Fruit fly (Drosophila melanogaster): ENCODE measurements around the gene Plp.

Plp gene

DNA sequence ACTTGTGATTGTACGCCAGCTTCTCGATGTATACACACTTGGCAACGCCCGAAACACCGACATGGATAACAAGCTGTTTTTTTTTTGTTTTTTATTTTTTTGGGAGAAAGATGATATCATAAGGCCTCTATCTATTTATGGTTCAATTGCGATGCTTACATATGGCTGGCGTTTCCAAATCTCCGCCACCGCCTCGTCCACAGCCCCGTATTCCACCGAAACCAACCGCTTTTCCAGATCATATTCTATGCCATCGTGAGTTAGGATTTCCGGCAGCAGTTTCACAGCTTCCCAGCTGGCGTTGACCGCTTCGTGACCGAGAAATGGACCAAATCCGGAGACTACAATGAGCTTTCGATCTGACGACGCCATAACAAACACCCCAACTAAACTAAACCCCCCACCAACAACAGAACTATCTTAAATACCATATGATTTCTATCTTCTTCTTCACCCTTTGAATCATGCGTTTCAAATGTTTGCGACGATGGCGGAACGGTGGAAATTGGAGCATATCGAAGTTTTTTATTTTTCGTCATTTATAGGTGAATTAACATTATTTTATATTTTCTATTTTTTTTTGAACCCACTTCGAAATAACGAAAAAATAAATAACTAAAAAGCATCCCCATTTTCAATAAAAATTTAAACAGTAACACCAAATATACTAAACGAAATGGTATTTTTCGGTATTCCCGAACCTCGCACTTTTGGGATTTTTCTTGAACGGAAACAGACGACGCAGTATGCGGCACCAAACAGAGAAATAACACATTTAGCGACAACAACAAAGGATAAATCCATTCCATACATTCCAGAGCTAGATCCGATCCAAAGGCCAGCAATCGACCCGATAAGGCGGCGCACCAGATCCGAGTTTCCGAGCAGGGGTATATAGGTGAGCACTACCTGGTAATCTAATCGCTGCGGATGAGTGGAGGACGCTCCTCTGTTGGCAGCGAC, 49.4 kb upstream of the Plp start, which contains the start of the genes CG32147 and Pex3 (continued):
- TF ChIP-seq CG17328 (GFP tag; IDR thresholded peaks at IDR 0.05): no peak
- no peak for TF ChIP-seq Optix (GFP tag; IDR thresholded peaks at IDR 0.05)
- TF ChIP-seq org-1 (GFP tag; optimal IDR thresholded peaks at IDR 0.05): no peak
- TF ChIP-seq CG12104 (GFP tag; optimal IDR thresholded peaks at IDR 0.05): no peak
- TF ChIP-seq gcm (GFP tag; optimal IDR thresholded peaks at IDR 0.05): no peak
- no peak for TF ChIP-seq CG2202 (tag; optimal IDR thresholded peaks at IDR 0.05)
- TF ChIP-seq CG18619 (GFP tag; optimal IDR thresholded peaks at IDR 0.05): no peak
- no peak for TF ChIP-seq CG30431 (GFP tag; optimal IDR thresholded peaks at IDR 0.05)
- peak in 1 of 2 experiments; percentile 18 for TF ChIP-seq dpn (GFP tag; optimal IDR thresholded peaks at IDR 0.05)
- peak; percentile 89 for TF ChIP-seq gfzf (GFP tag; optimal IDR thresholded peaks at IDR 0.05)
- TF ChIP-seq Meics (GFP tag; optimal IDR thresholded peaks at IDR 0.05): peak; percentile 25
- no peak for TF ChIP-seq sqz (GFP tag; optimal IDR thresholded peaks at IDR 0.05)
- TF ChIP-seq B-H2 (GFP tag; optimal IDR thresholded peaks at IDR 0.05): no peak
- TF ChIP-seq fd64A (GFP tag; optimal IDR thresholded peaks at IDR 0.05): no peak
- TF ChIP-seq HmgD (GFP tag; optimal IDR thresholded peaks at IDR 0.05): no peak
- no peak for TF ChIP-seq Bdp1 (GFP tag; optimal IDR thresholded peaks at IDR 0.05)
- no peak for TF ChIP-seq fd96Cb (tag; optimal IDR thresholded peaks at IDR 0.05)
- TF ChIP-seq Dad (GFP tag; optimal IDR thresholded peaks at IDR 0.05): no peak
- no peak for TF ChIP-seq eyg (GFP tag; optimal IDR thresholded peaks at IDR 0.05)
- TF ChIP-seq Awh (GFP tag; IDR thresholded peaks at IDR 0.05): no peak
- TF ChIP-seq CG12299 (tag; optimal IDR thresholded peaks at IDR 0.05): peak; percentile 8
- peak; percentile 96 for TF ChIP-seq pfk (GFP tag; optimal IDR thresholded peaks at IDR 0.05)
- TF ChIP-seq CG17361 (GFP tag; IDR thresholded peaks at IDR 0.05): peak; percentile 47; the same call in 1 of the 3 replicates
- TF ChIP-seq slou (GFP tag; optimal IDR thresholded peaks at IDR 0.05): no peak
- no peak for TF ChIP-seq Mrtf (GFP tag; IDR thresholded peaks at IDR 0.05)
- TF ChIP-seq slp2 (GFP tag; optimal IDR thresholded peaks at IDR 0.05): no peak
- TF ChIP-seq CG42726 (GFP tag; IDR thresholded peaks at IDR 0.05; ENCODE audit: partially characterized antibody): no peak
- TF ChIP-seq cas (GFP tag; IDR thresholded peaks at IDR 0.05): no peak
- TF ChIP-seq ap (GFP tag; IDR thresholded peaks at IDR 0.05): no peak
- no peak for TF ChIP-seq ro (GFP tag; IDR thresholded peaks at IDR 0.05)
- no peak for TF ChIP-seq br (optimal IDR thresholded peaks at IDR 0.05)
- TF ChIP-seq CG7745 (tag; optimal IDR thresholded peaks at IDR 0.05): no peak
- TF ChIP-seq CG33557 (GFP tag; optimal IDR thresholded peaks at IDR 0.05): no peak
- no peak for TF ChIP-seq CG12942 (GFP tag; optimal IDR thresholded peaks at IDR 0.05)
- TF ChIP-seq pum (GFP tag; optimal IDR thresholded peaks at IDR 0.05): no peak
- no peak for TF ChIP-seq CG33213 (GFP tag; optimal IDR thresholded peaks at IDR 0.05)
- TF ChIP-seq Dek (tag; optimal IDR thresholded peaks at IDR 0.05): peak; percentile 1
- TF ChIP-seq CG15696 (tag; optimal IDR thresholded peaks at IDR 0.05): no peak
- TF ChIP-seq sima (GFP tag; optimal IDR thresholded peaks at IDR 0.05): no peak
- no peak for TF ChIP-seq da (GFP tag; optimal IDR thresholded peaks at IDR 0.05)
- TF ChIP-seq Kr (GFP tag; optimal IDR thresholded peaks at IDR 0.05): no peak
- no peak for TF ChIP-seq CG8089 (GFP tag; optimal IDR thresholded peaks at IDR 0.05)
- TF ChIP-seq CG4360 (GFP tag; IDR thresholded peaks at IDR 0.05): peak; percentile 77
- TF ChIP-seq Opbp (GFP tag; IDR thresholded peaks at IDR 0.05; ENCODE audit: partially characterized antibody): 0 out of 3 replicates have a peak, but pooled peaks have one; percentile 14
- TF ChIP-seq CG10654 (GFP tag; optimal IDR thresholded peaks at IDR 0.05): no peak
- peak; percentile 3 for TF ChIP-seq CG9727 (GFP tag; optimal IDR thresholded peaks at IDR 0.05)
- TF ChIP-seq gro (GFP tag; optimal IDR thresholded peaks at IDR 0.05): no peak
- no peak for TF ChIP-seq unpg (GFP tag; optimal IDR thresholded peaks at IDR 0.05)
- TF ChIP-seq CG2712 (tag; optimal IDR thresholded peaks at IDR 0.05): peak; percentile 43
- TF ChIP-seq inv (GFP tag; IDR thresholded peaks at IDR 0.05; ENCODE audit: partially characterized antibody): no peak

All from whole organism, embryonic.